Worm (Caenorhabditis elegans): Measurements from ENCODE around the gene rfth-1.

Gene rfth-1

ce11 chrIV:4482531-4482930 lies 28.6 kb downstream of the rfth-1 start, which contains the start of gene M01H9.4:
Gene M01H9.4 (minus strand): TSS chrIV:4482909.
- TF ChIP-seq nhr-71 (tag; optimal IDR thresholded peaks at IDR 0.05) = peak; percentile 17
- TF ChIP-seq dsc-1 (tag; optimal IDR thresholded peaks at IDR 0.05) = no peak
- peak in 1 of 2 experiments; percentile 6 for TF ChIP-seq lin-35 (GFP tag; optimal IDR thresholded peaks at IDR 0.05)
- peak; percentile 71 for TF ChIP-seq pqm-1 (tag; optimal IDR thresholded peaks at IDR 0.05)
- TF ChIP-seq tlp-1 (tag; optimal IDR thresholded peaks at IDR 0.05) = peak; percentile 39
- TF ChIP-seq efl-1 (optimal IDR thresholded peaks at IDR 0.05) = no peak
- TF ChIP-seq efl-1 (GFP tag; optimal IDR thresholded peaks at IDR 0.05 in 1 of 2) = no peak
- TF ChIP-seq nhr-237 (tag; optimal IDR thresholded peaks at IDR 0.05) = no peak
- TF ChIP-seq mdl-1 (tag; optimal IDR thresholded peaks at IDR 0.05) = no peak
- peak; percentile 9 for TF ChIP-seq nhr-90 (tag; optimal IDR thresholded peaks at IDR 0.05; ENCODE audit: poor library complexity)
- TF ChIP-seq sox-4 (tag; optimal IDR thresholded peaks at IDR 0.05) = no peak
- TF ChIP-seq efl-3 (GFP tag; optimal IDR thresholded peaks at IDR 0.05) = no peak
- no peak for TF ChIP-seq skn-1 (tag; optimal IDR thresholded peaks at IDR 0.05)
- peak; percentile 92 for TF ChIP-seq elt-2 (tag; optimal IDR thresholded peaks at IDR 0.05)
- TF ChIP-seq egl-27 (tag; optimal IDR thresholded peaks at IDR 0.05) = no peak
- TF ChIP-seq jun-1 (tag; optimal IDR thresholded peaks at IDR 0.05) = peak; percentile 2
- TF ChIP-seq C34B4.2 (tag; optimal IDR thresholded peaks at IDR 0.05) = no peak
- TF ChIP-seq hpl-2 (GFP tag; optimal IDR thresholded peaks at IDR 0.05) = no peak
- TF ChIP-seq Y116A8C.19 (tag; optimal IDR thresholded peaks at IDR 0.05; ENCODE audit: borderline replicate concordance) = no peak
- TF ChIP-seq unc-30 (tag; optimal IDR thresholded peaks at IDR 0.05) = no peak

- TF ChIP-seq elt-2 (tag; optimal IDR thresholded peaks at IDR 0.05) = peak; percentile 26
- no peak for TF ChIP-seq pag-3 (tag; optimal IDR thresholded peaks at IDR 0.05; ENCODE audit: borderline replicate concordance, insufficient read depth)
These were observed 29.8 kb downstream of the rfth-1 start for ce11 chrIV:4481298-4481697.

ce11 chrIV:4480027-4480426 lies 31.1 kb downstream of the rfth-1 start, which contains the start of gene M01H9.10:
Gene M01H9.10 (minus strand): TSS chrIV:4480127.
- no peak for TF ChIP-seq nhr-84 (tag; optimal IDR thresholded peaks at IDR 0.05)
- no peak for TF ChIP-seq ceh-8 (GFP tag; optimal IDR thresholded peaks at IDR 0.05)
- no peak for TF ChIP-seq ces-1 (GFP tag; optimal IDR thresholded peaks at IDR 0.05)
- TF ChIP-seq F16B12.6 (tag; optimal IDR thresholded peaks at IDR 0.05) = no peak
- no peak for TF ChIP-seq lir-3 (tag; optimal IDR thresholded peaks at IDR 0.05; ENCODE audit: poor library complexity)

ce11 chrIV:4478612-4479011 lies 32.5 kb downstream of the rfth-1 start:
- TF ChIP-seq snu-23 (GFP tag; optimal IDR thresholded peaks at IDR 0.05) = peak; percentile 7
- no peak for TF ChIP-seq snpc-4 (tag; optimal IDR thresholded peaks at IDR 0.05)
- no peak for TF ChIP-seq pax-3 (tag; optimal IDR thresholded peaks at IDR 0.05)
- no peak for TF ChIP-seq pag-3 (tag; optimal IDR thresholded peaks at IDR 0.05; ENCODE audit: borderline replicate concordance, insufficient read depth)
- no peak for TF ChIP-seq unc-130 (tag; optimal IDR thresholded peaks at IDR 0.05)
- no peak for TF ChIP-seq nhr-76 (tag; optimal IDR thresholded peaks at IDR 0.05)
- no peak for TF ChIP-seq lin-13 (GFP tag; optimal IDR thresholded peaks at IDR 0.05)
- TF ChIP-seq nhr-85 (tag) = peak; percentile 45
- TF ChIP-seq sup-37 (GFP tag; optimal IDR thresholded peaks at IDR 0.05) = no peak
- peak; percentile 46 for TF ChIP-seq nhr-20 (tag; optimal IDR thresholded peaks at IDR 0.05)
- TF ChIP-seq lin-14 (GFP tag; optimal IDR thresholded peaks at IDR 0.05) = peak; percentile 20
- no peak for TF ChIP-seq hpl-2 (GFP tag; optimal IDR thresholded peaks at IDR 0.05)
- TF ChIP-seq nhr-19 (GFP tag; conservative IDR thresholded peaks at IDR 0.05) = peak; percentile 77
- no peak for TF ChIP-seq lsy-2 (tag; optimal IDR thresholded peaks at IDR 0.05)
- no peak for TF ChIP-seq C16A3.4 (tag; optimal IDR thresholded peaks at IDR 0.05)
- TF ChIP-seq nhr-28 (tag; optimal IDR thresholded peaks at IDR 0.05) = no peak
- no peak for TF ChIP-seq skn-1 (tag; optimal IDR thresholded peaks at IDR 0.05)
- TF ChIP-seq nhr-71 (tag; optimal IDR thresholded peaks at IDR 0.05) = peak; percentile 9
- TF ChIP-seq zip-4 (GFP tag; optimal IDR thresholded peaks at IDR 0.05) = no peak
- no peak for TF ChIP-seq irx-1 (tag; optimal IDR thresholded peaks at IDR 0.05)
- no peak for TF ChIP-seq ceh-63 (GFP tag; optimal IDR thresholded peaks at IDR 0.05)
- no peak for TF ChIP-seq dpl-1 (GFP tag; optimal IDR thresholded peaks at IDR 0.05)
- no peak for TF ChIP-seq sptf-1 (tag; optimal IDR thresholded peaks at IDR 0.05)
- TF ChIP-seq efl-1 (optimal IDR thresholded peaks at IDR 0.05) = no peak
- peak in 1 of 2 experiments; percentile 25 for TF ChIP-seq efl-1 (GFP tag; optimal IDR thresholded peaks at IDR 0.05 in 1 of 2)

Measured in whole organism, L1 larva.